Fruit fly (Drosophila melanogaster): Measurements from ENCODE around the gene Polr2C.

Polr2C gene

DNA sequence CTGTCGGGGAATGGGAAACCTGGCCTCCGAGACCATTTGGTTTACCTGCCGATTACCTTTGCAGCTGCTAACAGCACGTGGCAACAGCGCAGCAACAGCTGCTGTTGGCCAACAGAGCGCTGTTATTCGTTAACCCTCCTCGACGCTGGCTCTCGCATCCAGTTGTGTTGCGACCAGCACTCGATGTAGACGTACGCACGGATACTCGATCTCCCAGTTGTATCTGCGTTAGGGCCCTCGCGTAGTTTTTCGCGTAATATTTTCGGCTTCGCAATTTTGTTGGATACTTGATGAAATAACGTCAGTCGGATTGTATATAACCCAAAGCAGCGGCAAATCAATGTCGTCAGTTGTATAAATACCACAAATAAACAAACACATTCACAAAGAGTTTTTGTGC lies 45.7 kb downstream of the Polr2C start (continued):
- TF ChIP-seq PHDP (tag; optimal IDR thresholded peaks at IDR 0.05) (peak; percentile 17), MBD-R2 (GFP tag; IDR thresholded peaks at IDR 0.05) (peak; percentile 13; the same call in 1 of the 2 replicates), repo (GFP tag; optimal IDR thresholded peaks at IDR 0.05) (peak; percentile 5), gsb-n (tag; optimal IDR thresholded peaks at IDR 0.05) (no peak), CG6813 (GFP tag; optimal IDR thresholded peaks at IDR 0.05) (peak; percentile 50), CG17829 (tag; optimal IDR thresholded peaks at IDR 0.05) (peak; percentile 15), CG15696 (tag; optimal IDR thresholded peaks at IDR 0.05) (no peak), crc (GFP tag; optimal IDR thresholded peaks at IDR 0.05) (no peak), vvl (GFP tag; IDR thresholded peaks at IDR 0.05) (peak; percentile 63), zf30C (GFP tag; optimal IDR thresholded peaks at IDR 0.05) (no peak), CG42726 (GFP tag; IDR thresholded peaks at IDR 0.05; ENCODE audit: partially characterized antibody) (peak; percentile 88), Mad (GFP tag; optimal IDR thresholded peaks at IDR 0.05) (peak; percentile 17), Meics (GFP tag; optimal IDR thresholded peaks at IDR 0.05) (peak; percentile 18), wek (GFP tag; optimal IDR thresholded peaks at IDR 0.05) (peak; percentile 34), bsh (GFP tag; optimal IDR thresholded peaks at IDR 0.05) (no peak), CG8924 (tag; optimal IDR thresholded peaks at IDR 0.05) (peak; percentile 15), croc (GFP tag; conservative IDR thresholded peaks at IDR 0.05) (no peak), CG33213 (GFP tag; optimal IDR thresholded peaks at IDR 0.05) (peak; percentile 24), prd (optimal IDR thresholded peaks at IDR 0.05) (no peak), prd (GFP tag; IDR thresholded peaks at IDR 0.05) (no peak; the same call in 2 of the 3 replicates), CG12942 (GFP tag; optimal IDR thresholded peaks at IDR 0.05) (no peak), CG18619 (GFP tag; optimal IDR thresholded peaks at IDR 0.05) (no peak), oc (tag; optimal IDR thresholded peaks at IDR 0.05) (peak; percentile 46), CG11398 (GFP tag; optimal IDR thresholded peaks at IDR 0.05) (peak; percentile 19), pan (optimal IDR thresholded peaks at IDR 0.05) (no peak), pan (GFP tag; optimal IDR thresholded peaks at IDR 0.05 in 1 of 2, IDR thresholded peaks at IDR 0.05 in 1 of 2) (peak in 1 of 2 experiments; percentile 51), CG7357 (GFP tag; IDR thresholded peaks at IDR 0.05) (0 out of 3 replicates have a peak, but pooled peaks have one; percentile 12), CG13624 (GFP tag; optimal IDR thresholded peaks at IDR 0.05) (peak; percentile 33), Med (GFP tag) (peak; percentile 94), scrt (GFP tag; optimal IDR thresholded peaks at IDR 0.05) (peak; percentile 55), Hey (tag; optimal IDR thresholded peaks at IDR 0.05) (no peak), mirr (GFP tag; optimal IDR thresholded peaks at IDR 0.05) (peak; percentile 51), Gsc (GFP tag; IDR thresholded peaks at IDR 0.05) (no peak), Deaf1 (tag; optimal IDR thresholded peaks at IDR 0.05) (peak; percentile 51), onecut (GFP tag; IDR thresholded peaks at IDR 0.05) (peak; percentile 29; the same call in 1 of the 2 replicates), amos (GFP tag; IDR thresholded peaks at IDR 0.05; ENCODE audit: partially characterized antibody) (peak; percentile 66; the same call in 1 of the 2 replicates), CG2120 (GFP tag; optimal IDR thresholded peaks at IDR 0.05) (no peak), CG2199 (GFP tag; IDR thresholded peaks at IDR 0.05) (peak; percentile 68; the same call in 1 of the 3 replicates), ro (GFP tag; IDR thresholded peaks at IDR 0.05) (no peak), H2.0 (GFP tag; IDR thresholded peaks at IDR 0.05) (no peak), Dad (GFP tag; optimal IDR thresholded peaks at IDR 0.05) (peak; percentile 34), btn (GFP tag; optimal IDR thresholded peaks at IDR 0.05) (no peak), ac (GFP tag; optimal IDR thresholded peaks at IDR 0.05) (peak; percentile 62), caup (GFP tag; optimal IDR thresholded peaks at IDR 0.05; ENCODE audit: severe bottlenecking) (peak; percentile 27), sna (GFP tag; IDR thresholded peaks at IDR 0.05; ENCODE audit: partially characterized antibody) (peak; percentile 23; the same call in 1 of the 2 replicates), CG14860 (GFP tag; IDR thresholded peaks at IDR 0.05; ENCODE audit: partially characterized antibody) (no peak), unc-4 (GFP tag; IDR thresholded peaks at IDR 0.05; ENCODE audit: partially characterized antibody) (peak; percentile 23; the same call in 1 of the 2 replicates), otp (GFP tag; IDR thresholded peaks at IDR 0.05) (peak; percentile 41; the same call in 1 of the 3 replicates), CG13123 (GFP tag; optimal IDR thresholded peaks at IDR 0.05) (no peak), CTCF (GFP tag; optimal IDR thresholded peaks at IDR 0.05) (no peak), YL-1 (GFP tag; optimal IDR thresholded peaks at IDR 0.05) (no peak)

Measured in whole organism, embryonic.